Worm (Caenorhabditis elegans): Measurements from ENCODE around the gene psmd-9.

The psmd-9 gene

DNA sequence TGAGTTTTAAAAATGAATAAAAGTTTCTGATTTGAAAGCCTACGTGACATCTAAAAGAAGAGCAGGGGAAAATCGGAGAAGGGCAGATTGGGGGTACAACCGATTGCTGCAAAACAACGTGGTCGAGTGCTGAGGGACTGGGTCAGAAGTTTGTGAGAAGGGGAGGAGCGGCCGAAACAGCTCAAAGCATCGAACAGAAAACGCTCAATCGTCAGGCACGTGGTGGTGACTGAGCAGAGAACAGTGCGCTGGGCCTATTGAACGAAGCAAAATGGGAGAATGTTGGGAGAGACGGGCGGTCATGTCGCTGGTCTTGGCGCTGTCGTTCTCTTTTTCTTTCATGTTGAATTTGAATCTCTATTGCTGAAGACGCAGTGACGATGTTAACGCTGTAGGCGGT lies 10.7 kb upstream of the psmd-9 start (continued):
- no peak for TF ChIP-seq ceh-44 (GFP tag; IDR thresholded peaks at IDR 0.05)
- peak; percentile 53 for TF ChIP-seq nhr-48 (tag; optimal IDR thresholded peaks at IDR 0.05)
- no peak for TF ChIP-seq ZK337.2 (GFP tag; IDR thresholded peaks at IDR 0.05)
- peak; percentile 43 for TF ChIP-seq duxl-1 (tag; optimal IDR thresholded peaks at IDR 0.05; ENCODE audit: poor library complexity)
- no peak for TF ChIP-seq F44E2.7 (GFP tag; IDR thresholded peaks at IDR 0.05)
- no peak for TF ChIP-seq ceh-82 (tag; optimal IDR thresholded peaks at IDR 0.05)
- TF ChIP-seq ctbp-1 (GFP tag; IDR thresholded peaks at IDR 0.05), result no peak; the same call in 1 of the 2 replicates
- TF ChIP-seq lin-39 (tag; optimal IDR thresholded peaks at IDR 0.05), result no peak
- no peak for TF ChIP-seq pqm-1 (tag; optimal IDR thresholded peaks at IDR 0.05)
- TF ChIP-seq php-3 (GFP tag; IDR thresholded peaks at IDR 0.05), result no peak
- 0 out of 2 replicates have a peak, but pooled peaks have one; percentile 49 for TF ChIP-seq Y75B8A.6 (GFP tag; IDR thresholded peaks at IDR 0.05)
- peak; percentile 80 for TF ChIP-seq mep-1 (tag; optimal IDR thresholded peaks at IDR 0.05)
- TF ChIP-seq set-16 (GFP tag; IDR thresholded peaks at IDR 0.05), result peak; percentile 79

DNA sequence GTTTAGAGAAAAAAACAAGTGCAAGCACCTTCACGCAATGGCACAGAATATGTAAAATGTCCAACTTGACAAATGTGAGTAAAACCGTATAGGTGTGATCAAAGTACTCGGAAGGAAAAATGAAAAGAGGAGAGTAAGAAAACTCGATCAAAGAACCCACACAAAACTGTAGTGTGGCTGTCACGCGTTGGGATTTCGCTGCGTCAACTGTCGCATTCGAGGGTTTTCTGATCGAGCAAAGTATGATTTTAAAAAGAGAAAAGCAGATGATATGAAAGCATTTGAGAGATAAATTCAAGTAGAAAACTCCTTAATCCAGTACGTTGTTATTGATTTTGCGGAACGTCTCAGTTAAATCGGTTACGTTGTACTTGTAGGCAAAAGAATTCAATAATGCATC lies 10.1 kb upstream of the psmd-9 start:
- TF ChIP-seq mxl-3 (GFP tag; optimal IDR thresholded peaks at IDR 0.05), result peak; percentile 56
- TF ChIP-seq dmd-6 (GFP tag; IDR thresholded peaks at IDR 0.05), result peak; percentile 59
- peak; percentile 48 for TF ChIP-seq mep-1 (tag; optimal IDR thresholded peaks at IDR 0.05)
- peak; percentile 90 for TF ChIP-seq hlh-30 (tag; optimal IDR thresholded peaks at IDR 0.05; ENCODE audit: insufficient read depth)
- no peak for TF ChIP-seq lin-1 (GFP tag; IDR thresholded peaks at IDR 0.05)
- no peak for TF ChIP-seq snpc-4 (tag; optimal IDR thresholded peaks at IDR 0.05)
- no peak for TF ChIP-seq ceh-62 (tag; optimal IDR thresholded peaks at IDR 0.05)
- peak; percentile 73 for TF ChIP-seq nhr-10 (tag; optimal IDR thresholded peaks at IDR 0.05)
- TF ChIP-seq pha-4 (GFP tag; IDR thresholded peaks at IDR 0.05), result peak; percentile 7; the same call in 1 of the 2 replicates
- TF ChIP-seq pha-4 (tag; optimal IDR thresholded peaks at IDR 0.05), result no peak
- TF ChIP-seq hif-1 (tag; optimal IDR thresholded peaks at IDR 0.05), result peak in 1 of 2 experiments; percentile 13
- TF ChIP-seq mdt-29 (GFP tag; IDR thresholded peaks at IDR 0.05), result peak; percentile 87
- TF ChIP-seq mxl-2 (GFP tag; conservative IDR thresholded peaks at IDR 0.05), result no peak
- peak; percentile 9; the same call in 1 of the 2 replicates for TF ChIP-seq hmg-1.1 (GFP tag; IDR thresholded peaks at IDR 0.05)
- TF ChIP-seq nhr-28 (tag; optimal IDR thresholded peaks at IDR 0.05), result peak; percentile 96
- TF ChIP-seq zfp-3 (GFP tag; conservative IDR thresholded peaks at IDR 0.05), result 0 out of 2 replicates have a peak, but pooled peaks have one; percentile 41
- 0 out of 2 replicates have a peak, but pooled peaks have one; percentile 39 for TF ChIP-seq php-3 (GFP tag; IDR thresholded peaks at IDR 0.05)
- no peak for TF ChIP-seq daf-16 (GFP tag; optimal IDR thresholded peaks at IDR 0.05)
- peak; percentile 22 for TF ChIP-seq daf-16 (tag; optimal IDR thresholded peaks at IDR 0.05)
- TF ChIP-seq F44E2.7 (GFP tag; IDR thresholded peaks at IDR 0.05), result no peak
- TF ChIP-seq unc-62 (GFP tag; optimal IDR thresholded peaks at IDR 0.05 in 1 of 2), result peak in 1 of 2 experiments; percentile 92
- no peak for TF ChIP-seq unc-62 (tag; optimal IDR thresholded peaks at IDR 0.05)
- TF ChIP-seq dve-1 (tag; optimal IDR thresholded peaks at IDR 0.05; ENCODE audit: insufficient read depth), result peak; percentile 84
- peak in 1 of 2 experiments; percentile 63 for TF ChIP-seq mdl-1 (tag; optimal IDR thresholded peaks at IDR 0.05)
- TF ChIP-seq mes-2 (tag; optimal IDR thresholded peaks at IDR 0.05; ENCODE audit: poor library complexity, severe bottlenecking), result peak; percentile 30
- TF ChIP-seq nhr-76 (tag; optimal IDR thresholded peaks at IDR 0.05), result peak; percentile 27
- peak; percentile 48 for TF ChIP-seq nhr-11 (tag; optimal IDR thresholded peaks at IDR 0.05)
- TF ChIP-seq hlh-11 (tag; optimal IDR thresholded peaks at IDR 0.05), result peak; percentile 91
- TF ChIP-seq nhr-77 (tag; optimal IDR thresholded peaks at IDR 0.05), result peak; percentile 78
- TF ChIP-seq nhr-237 (tag; optimal IDR thresholded peaks at IDR 0.05), result no peak
- peak; percentile 53 to 54 for TF ChIP-seq lsy-2 (tag; optimal IDR thresholded peaks at IDR 0.05)
- no peak; the same call in 1 of the 2 replicates for TF ChIP-seq tra-1 (GFP tag; IDR thresholded peaks at IDR 0.05)

Measured in whole organism, L4 larva.